Fruit fly (Drosophila melanogaster) whole organism, pupa: Measurements from ENCODE around the gene CG17097.

Experiments
- CG10348 ChIP-seq: fragments of 200-800 bp; sonication (Bioruptor generic); IDR thresholded peaks from 2 replicates; pipeline ENCODE4 v1.3.6; 2022; ENCODE audit warnings: missing biosample characterization, missing genetic modification characterization
- CG12605 ChIP-seq: fragments of 200-800 bp; sonication (Bioruptor generic); IDR thresholded peaks from 2 replicates; pipeline ENCODE4 v1.3.6; 2022; ENCODE audit warnings: missing biosample characterization, missing genetic modification characterization
- CG13204 ChIP-seq: fragments of 200-800 bp; sonication (Bioruptor generic); optimal IDR thresholded peaks from 2 replicates; lab custom pipeline; 2018; ENCODE audit warnings: missing biosample characterization, mild to moderate bottlenecking, missing genetic modification characterization, moderate library complexity
- CG14655 ChIP-seq: fragments of 200-800 bp; sonication (Bioruptor generic); optimal IDR thresholded peaks from 3 replicates; lab custom pipeline; 2017; ENCODE audit warnings: mild to moderate bottlenecking, missing biosample characterization, missing genetic modification reagents, missing genetic modification characterization
- CG15710 ChIP-seq: fragments of 200-800 bp; sonication (Bioruptor generic); optimal IDR thresholded peaks from 2 replicates; lab custom pipeline; 2018; ENCODE audit warnings: missing biosample characterization, mild to moderate bottlenecking, missing genetic modification characterization, moderate library complexity
- CG17806 ChIP-seq: fragments of 200-800 bp; sonication (Bioruptor generic); optimal IDR thresholded peaks from 2 replicates; lab custom pipeline; 2018; ENCODE audit warnings: missing biosample characterization, mild to moderate bottlenecking, missing genetic modification characterization, moderate library complexity
- CG32121 ChIP-seq: fragments of 200-800 bp; sonication (Bioruptor generic); IDR thresholded peaks from 2 replicates; pipeline ENCODE4 v1.3.6; 2022; ENCODE audit warnings: missing biosample characterization, missing genetic modification characterization
- CG34367 ChIP-seq: fragments of 200-800 bp; sonication (Bioruptor generic); optimal IDR thresholded peaks from 2 replicates; lab custom pipeline; 2018; ENCODE audit warnings: missing biosample characterization, mild to moderate bottlenecking, missing genetic modification characterization
- CG4496 ChIP-seq: fragments of 200-800 bp; sonication (Bioruptor generic); IDR thresholded peaks from 3 replicates; pipeline ENCODE4 v1.3.6; 2022; ENCODE audit warnings: missing biosample characterization, missing genetic modification characterization
- CG8159 ChIP-seq: fragments of 200-800 bp; sonication (Bioruptor generic); optimal IDR thresholded peaks from 3 replicates; lab custom pipeline; 2018; ENCODE audit warnings: missing biosample characterization, mild to moderate bottlenecking, missing genetic modification characterization, moderate library complexity
- CG8301 ChIP-seq: fragments of 200-800 bp; sonication (Bioruptor generic); optimal IDR thresholded peaks from 2 replicates; lab custom pipeline; 2018; ENCODE audit warnings: missing biosample characterization, mild to moderate bottlenecking, missing genetic modification characterization
- CG9948 ChIP-seq: fragments of 200-800 bp; sonication (Bioruptor generic); optimal IDR thresholded peaks from 2 replicates; lab custom pipeline; 2018; ENCODE audit warnings: missing biosample characterization, mild to moderate bottlenecking, missing genetic modification characterization, moderate library complexity
- D1 ChIP-seq: fragments of 200-800 bp; sonication (Bioruptor generic); optimal IDR thresholded peaks from 2 replicates; lab custom pipeline; 2018; ENCODE audit warnings: missing biosample characterization, mild to moderate bottlenecking, missing genetic modification characterization, moderate library complexity
- EcR ChIP-seq: fragments of 200-800 bp; sonication (Bioruptor generic); optimal IDR thresholded peaks from 3 replicates; lab custom pipeline; 2019; ENCODE audit warnings: missing biosample characterization, missing genetic modification characterization, mild to moderate bottlenecking, moderate library complexity, missing genetic modification reagents
- Ets98B ChIP-seq: fragments of 200-800 bp; sonication (Bioruptor generic); IDR thresholded peaks from 2 replicates; pipeline ENCODE4 v1.3.6; 2022; ENCODE audit warnings: missing biosample characterization, missing genetic modification characterization
- Pif1A ChIP-seq: fragments of 200-800 bp; sonication (Bioruptor generic); optimal IDR thresholded peaks from 3 replicates; lab custom pipeline; 2016; ENCODE audit warnings: missing biosample characterization, missing genetic modification characterization
- Pif1B ChIP-seq: fragments of 200-800 bp; sonication (Bioruptor generic); optimal IDR thresholded peaks from 3 replicates; lab custom pipeline; 2016; ENCODE audit warnings: missing biosample characterization, missing genetic modification characterization
- Snoo ChIP-seq: fragments of 200-800 bp; sonication (Bioruptor generic); optimal IDR thresholded peaks from 3 replicates; lab custom pipeline; 2017; ENCODE audit warnings: missing biosample characterization, mild to moderate bottlenecking, missing genetic modification characterization, inconsistent platforms
- gl ChIP-seq: fragments of 200-800 bp; sonication (Bioruptor generic); optimal IDR thresholded peaks from 2 replicates; lab custom pipeline; 2018; ENCODE audit warnings: missing biosample characterization, mild to moderate bottlenecking, missing genetic modification characterization
- rn ChIP-seq: fragments of 200-800 bp; sonication (Bioruptor generic); IDR thresholded peaks from 2 replicates; pipeline ENCODE4 v1.3.6; 2022; ENCODE audit warnings: missing biosample characterization, missing genetic modification characterization

Gene CG17097

DNA sequence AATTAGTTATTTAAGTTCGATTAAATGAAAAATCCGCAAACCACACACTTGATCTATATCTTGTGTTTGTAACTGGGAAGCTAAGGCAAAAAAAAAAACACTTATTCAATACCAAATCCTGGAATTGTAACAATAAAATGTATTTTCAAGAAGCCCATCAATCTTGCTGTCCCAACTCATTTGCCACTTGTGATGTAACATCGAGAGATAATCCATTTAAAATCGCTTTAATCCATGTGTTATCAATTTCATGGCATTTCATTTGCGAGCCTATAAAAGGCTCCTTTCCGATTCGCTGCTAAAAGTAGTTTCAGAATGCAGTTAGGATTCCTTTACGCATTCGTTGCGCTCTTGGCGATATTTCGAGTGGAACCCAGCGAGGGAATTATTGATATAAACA, 6.6 kb upstream of the CG17097 start, which contains the start of gene CG31872:
CG31872 (plus strand) TSS at position 301 of the 400 bp plus-strand sequence.
- TF ChIP-seq CG34367 (no peak), Pif1B (GFP tag; lab: Kevin White, UChicago) (no peak), gl (tag; lab: Kevin White, UChicago) (no peak), CG17806 (no peak), CG10348 (GFP tag; lab: Robert Waterston, UW) (no peak), EcR (GFP tag; lab: Kevin White, UChicago) (no peak)

DNA sequence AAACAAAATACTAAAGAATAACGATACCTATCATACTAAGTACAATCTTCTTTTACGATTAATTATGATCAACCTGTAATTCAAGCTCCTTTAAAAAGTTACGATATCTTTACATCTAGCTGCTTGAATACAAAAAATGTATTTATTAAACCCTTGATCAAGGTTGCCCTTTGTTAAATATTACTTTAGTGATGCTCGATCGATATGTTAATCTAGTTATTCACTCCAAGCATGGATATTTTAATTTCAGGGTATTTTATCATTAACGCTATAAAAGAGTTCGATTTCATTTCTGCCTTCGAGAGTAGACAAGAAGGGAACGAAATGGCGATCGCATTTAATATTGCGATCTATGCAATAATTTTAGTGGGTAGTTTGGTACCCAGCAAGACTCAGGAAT, 2.5 kb upstream of the CG17097 start, which contains the start of gene CG18284:
CG18284 (plus strand) TSS at position 301 of the 400 bp plus-strand sequence.
- no peak for TF ChIP-seq CG15710 (tag; lab: Kevin White, UChicago)
- no peak for TF ChIP-seq Pif1B (GFP tag; lab: Kevin White, UChicago)
- TF ChIP-seq CG9948 (tag; lab: Kevin White, UChicago) = no peak
- TF ChIP-seq rn = no peak
- TF ChIP-seq CG8301 (tag; lab: Kevin White, UChicago) = no peak
- no peak for TF ChIP-seq CG10348 (GFP tag; lab: Robert Waterston, UW)
- no peak for TF ChIP-seq CG32121
- TF ChIP-seq CG13204 (GFP tag; lab: Kevin White, UChicago) = no peak
- TF ChIP-seq CG8159 (tag; lab: Kevin White, UChicago) = no peak
- no peak for TF ChIP-seq CG4496 (GFP tag; lab: Robert Waterston, UW)
- TF ChIP-seq CG12605 (GFP tag; lab: Robert Waterston, UW) = no peak
- TF ChIP-seq CG14655 (GFP tag; lab: Kevin White, UChicago) = no peak

- no peak for TF ChIP-seq CG8159 (tag; lab: Kevin White, UChicago)
Measured at dm6 chr2L:10646726-10647125, 511 bp downstream of the CG17097 start.

dm6 chr2L:10647720-10648349, 1.6 kb downstream of the CG17097 start:
- TF ChIP-seq rn (no peak), Ets98B (GFP tag; lab: Robert Waterston, UW) (no peak), CG9948 (tag; lab: Kevin White, UChicago) (no peak), CG34367 (no peak), CG14655 (GFP tag; lab: Kevin White, UChicago) (no peak), Pif1B (GFP tag; lab: Kevin White, UChicago) (no peak), Pif1A (GFP tag; lab: Kevin White, UChicago) (no peak), CG4496 (GFP tag; lab: Robert Waterston, UW) (no peak), Snoo (tag; lab: Kevin White, UChicago) (no peak), gl (tag; lab: Kevin White, UChicago) (no peak), CG12605 (GFP tag; lab: Robert Waterston, UW) (no peak), CG10348 (GFP tag; lab: Robert Waterston, UW) (no peak)

DNA sequence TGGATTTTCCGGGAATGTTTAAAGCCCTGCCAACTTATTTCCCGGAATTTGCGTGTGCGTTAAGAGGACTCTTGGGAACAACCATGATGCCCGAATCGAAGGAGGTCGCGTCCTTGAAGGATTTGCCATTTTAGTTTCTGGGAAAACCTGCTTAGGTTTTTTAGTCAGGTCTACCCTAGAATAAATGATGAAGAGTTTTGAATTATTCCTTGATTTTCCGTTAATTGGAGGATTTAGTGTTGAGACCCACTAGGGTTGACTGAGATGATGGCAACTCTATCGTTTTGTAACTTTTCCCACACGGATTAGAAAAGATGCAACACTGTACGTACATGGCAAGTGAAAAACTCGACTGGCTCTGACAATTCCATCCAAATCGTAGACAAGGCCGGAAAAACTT, 5.1 kb downstream of the CG17097 start, which contains the start of gene dbf:
dbf (plus strand) TSS at position 301 of the 400 bp plus-strand sequence.
- TF ChIP-seq CG4496 (GFP tag; lab: Robert Waterston, UW) (no peak), CG34367 (no peak), CG8159 (tag; lab: Kevin White, UChicago) (no peak), Snoo (tag; lab: Kevin White, UChicago) (no peak), EcR (GFP tag; lab: Kevin White, UChicago) (no peak), CG10348 (GFP tag; lab: Robert Waterston, UW) (no peak), CG17806 (no peak), D1 (no peak)

dm6 chr2L:10654520-10654919, 8.3 kb downstream of the CG17097 start:
- TF ChIP-seq Snoo (tag; lab: Kevin White, UChicago) (no peak), EcR (GFP tag; lab: Kevin White, UChicago) (no peak), rn (no peak), Pif1A (GFP tag; lab: Kevin White, UChicago) (no peak), CG8159 (tag; lab: Kevin White, UChicago) (no peak), CG10348 (GFP tag; lab: Robert Waterston, UW) (no peak), CG4496 (GFP tag; lab: Robert Waterston, UW) (no peak)

DNA sequence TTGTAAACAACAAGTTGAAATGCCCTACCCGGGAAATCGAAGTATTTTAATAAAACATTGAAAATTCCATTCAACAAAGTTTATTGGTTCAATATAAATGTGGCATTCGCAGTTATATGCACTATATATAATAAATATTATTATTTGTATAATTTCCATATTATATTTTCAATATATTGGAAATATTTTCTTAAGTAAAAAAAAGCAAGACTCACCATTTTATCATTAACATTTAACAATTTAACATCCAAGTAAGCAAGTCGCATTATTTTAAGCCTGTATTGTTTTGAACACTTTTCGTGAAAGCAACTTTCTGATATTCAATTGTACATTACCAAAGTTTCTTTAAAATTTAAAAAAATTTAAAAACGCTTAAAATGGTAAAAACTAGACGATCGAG, 11.8 kb downstream of the CG17097 start, which contains the start of gene CG45690:
CG45690 (plus strand) TSS at position 301 of the 400 bp plus-strand sequence.
- TF ChIP-seq rn = no peak
- TF ChIP-seq CG12605 (GFP tag; lab: Robert Waterston, UW) = no peak
- no peak for TF ChIP-seq CG15710 (tag; lab: Kevin White, UChicago)
- no peak for TF ChIP-seq D1
- no peak for TF ChIP-seq CG32121
- no peak for TF ChIP-seq CG9948 (tag; lab: Kevin White, UChicago)
- TF ChIP-seq Snoo (tag; lab: Kevin White, UChicago) = no peak
- TF ChIP-seq CG17806 = no peak
- TF ChIP-seq CG8159 (tag; lab: Kevin White, UChicago) = no peak
- no peak for TF ChIP-seq Ets98B (GFP tag; lab: Robert Waterston, UW)
- TF ChIP-seq CG4496 (GFP tag; lab: Robert Waterston, UW) = no peak
- no peak for TF ChIP-seq CG34367
- no peak for TF ChIP-seq CG10348 (GFP tag; lab: Robert Waterston, UW)
- TF ChIP-seq Pif1A (GFP tag; lab: Kevin White, UChicago) = no peak
- no peak for TF ChIP-seq EcR (GFP tag; lab: Kevin White, UChicago)
- TF ChIP-seq CG14655 (GFP tag; lab: Kevin White, UChicago) = no peak
- TF ChIP-seq CG13204 (GFP tag; lab: Kevin White, UChicago) = no peak
